Worm (Caenorhabditis elegans): ENCODE measurements around the gene F37B4.15.

ce11 chrV:2861505-2861904 is 30.5 kb upstream of the F37B4.15 start, which contains the start of gene srh-270:
- no peak for TF ChIP-seq sptf-1 (tag; optimal IDR thresholded peaks at IDR 0.05)
- TF ChIP-seq unc-62 (GFP tag; optimal IDR thresholded peaks at IDR 0.05): no peak
- TF ChIP-seq snpc-4 (tag; optimal IDR thresholded peaks at IDR 0.05): no peak
- TF ChIP-seq nhr-76 (tag; optimal IDR thresholded peaks at IDR 0.05): no peak
- no peak for TF ChIP-seq ceh-39 (tag; optimal IDR thresholded peaks at IDR 0.05)
- no peak for TF ChIP-seq ztf-11 (tag; optimal IDR thresholded peaks at IDR 0.05)
- TF ChIP-seq elt-3 (tag; optimal IDR thresholded peaks at IDR 0.05): no peak
- TF ChIP-seq pha-4 (tag; optimal IDR thresholded peaks at IDR 0.05): no peak
- no peak for TF ChIP-seq mep-1 (tag; optimal IDR thresholded peaks at IDR 0.05)
- TF ChIP-seq drap-1 (GFP tag; optimal IDR thresholded peaks at IDR 0.05): no peak
- no peak for TF ChIP-seq nhr-28 (tag; optimal IDR thresholded peaks at IDR 0.05)

All from whole organism, mixed stage, embryonic.